Fruit fly (Drosophila melanogaster) whole organism, embryonic: ENCODE results near the gene zuc.

Experiments used
- ATbp ChIP-seq: fragments of 200-800 bp; sonication (Bioruptor generic); optimal IDR thresholded peaks from 2 replicates; lab custom pipeline; 2017; ENCODE audit warnings: missing biosample characterization, mild to moderate bottlenecking, missing genetic modification characterization, missing genetic modification reagents
- CG10274 ChIP-seq: fragments of 200-800 bp; sonication (Bioruptor generic); optimal IDR thresholded peaks from 3 replicates; lab custom pipeline; 2017; ENCODE audit warnings: missing biosample characterization, mild to moderate bottlenecking, missing genetic modification characterization
- CG12236 ChIP-seq: fragments of 200-800 bp; sonication (Bioruptor generic); optimal IDR thresholded peaks from 2 replicates; lab custom pipeline; 2016; ENCODE audit warnings: missing biosample characterization, missing genetic modification characterization
- CG12769 ChIP-seq: fragments of 200-800 bp; sonication (Bioruptor generic); optimal IDR thresholded peaks from 2 replicates; lab custom pipeline; 2019; ENCODE audit warnings: missing biosample characterization, mild to moderate bottlenecking, missing genetic modification characterization, moderate library complexity
- CG17802 ChIP-seq: fragments of 200-800 bp; sonication (Bioruptor generic); optimal IDR thresholded peaks from 2 replicates; lab custom pipeline; 2018; ENCODE audit warnings: missing biosample characterization, mild to moderate bottlenecking, missing genetic modification characterization, moderate library complexity
- CG3163 ChIP-seq: fragments of 200-800 bp; sonication (Bioruptor generic); optimal IDR thresholded peaks from 3 replicates; lab custom pipeline; 2016; ENCODE audit warnings: missing biosample characterization, missing genetic modification characterization
- CG33213 ChIP-seq: fragments of 200-800 bp; sonication (Bioruptor generic); optimal IDR thresholded peaks from 3 replicates; lab custom pipeline; 2016; ENCODE audit warnings: missing biosample characterization, missing genetic modification characterization
- CG34376 ChIP-seq: fragments of 200-800 bp; sonication (Bioruptor generic); optimal IDR thresholded peaks from 2 replicates; lab custom pipeline; 2018; ENCODE audit warnings: missing biosample characterization, mild to moderate bottlenecking, missing genetic modification characterization
- CG5180 ChIP-seq: fragments of 200-800 bp; sonication (Bioruptor generic); optimal IDR thresholded peaks from 3 replicates; lab custom pipeline; 2017; ENCODE audit warnings: missing biosample characterization, missing genetic modification characterization, mild to moderate bottlenecking, moderate library complexity, missing genetic modification reagents
- CG6654 ChIP-seq: fragments of 200-800 bp; sonication (Bioruptor generic); optimal IDR thresholded peaks from 2 replicates; lab custom pipeline; 2017; ENCODE audit warnings: missing biosample characterization, mild to moderate bottlenecking, missing genetic modification characterization
- CG6683 ChIP-seq: fragments of 200-800 bp; sonication (Bioruptor generic); optimal IDR thresholded peaks from 2 replicates; lab custom pipeline; 2017; ENCODE audit warnings: missing biosample characterization, mild to moderate bottlenecking, missing genetic modification characterization, missing genetic modification reagents
- CG6689 ChIP-seq: fragments of 200-800 bp; sonication (Bioruptor generic); IDR thresholded peaks from 2 replicates; pipeline ENCODE4 v1.3.6; 2022; ENCODE audit warnings: missing biosample characterization, missing genetic modification characterization
- CG7745 ChIP-seq: fragments of 200-800 bp; sonication (Bioruptor generic); optimal IDR thresholded peaks from 2 replicates; lab custom pipeline; 2018; ENCODE audit warnings: missing biosample characterization, mild to moderate bottlenecking, missing genetic modification characterization, moderate library complexity
- CG7786 ChIP-seq: fragments of 200-800 bp; sonication (Bioruptor generic); optimal IDR thresholded peaks from 2 replicates; lab custom pipeline; 2016; ENCODE audit warnings: missing biosample characterization, missing genetic modification characterization
- CG7963 ChIP-seq: fragments of 200-800 bp; sonication (Bioruptor generic); IDR thresholded peaks from 3 replicates; pipeline ENCODE4 v1.3.6; 2022; ENCODE audit warnings: missing biosample characterization, missing genetic modification characterization; ENCODE audit not compliant: partially characterized antibody
- CG9932 ChIP-seq: fragments of 200-800 bp; sonication (Bioruptor generic); IDR thresholded peaks from 2 replicates; pipeline ENCODE4 v1.3.6; 2022; ENCODE audit warnings: missing biosample characterization, missing genetic modification characterization
- Chrac-16 ChIP-seq: fragments of 200-800 bp; sonication (Bioruptor generic); optimal IDR thresholded peaks from 3 replicates; lab custom pipeline; 2016; ENCODE audit warnings: missing biosample characterization, missing genetic modification characterization
- CkIIα-i1 ChIP-seq: fragments of 200-800 bp; sonication (Bioruptor generic); IDR thresholded peaks from 2 replicates; pipeline ENCODE4 v1.3.6; 2022; ENCODE audit warnings: missing biosample characterization, missing genetic modification characterization
- Dip3 ChIP-seq: fragments of 200-800 bp; sonication (Bioruptor generic); optimal IDR thresholded peaks from 3 replicates; lab custom pipeline; 2016; ENCODE audit warnings: missing biosample characterization, missing genetic modification characterization
- H15 ChIP-seq: fragments of 200-800 bp; sonication (Bioruptor generic); IDR thresholded peaks from 3 replicates; pipeline ENCODE4 v1.3.6; 2022; ENCODE audit warnings: missing biosample characterization, missing genetic modification characterization
- HLHmδ ChIP-seq: fragments of 200-800 bp; sonication (Bioruptor generic); optimal IDR thresholded peaks from 2 replicates; lab custom pipeline; 2018; ENCODE audit warnings: missing biosample characterization, mild to moderate bottlenecking, missing genetic modification characterization, moderate library complexity
- Nf-YC ChIP-seq: fragments of 200-800 bp; optimal IDR thresholded peaks from 3 replicates; lab custom pipeline; 2019; ENCODE audit warnings: missing biosample characterization, mild to moderate bottlenecking, missing genetic modification characterization, moderate library complexity
- NfI ChIP-seq: fragments of 200-800 bp; sonication (Bioruptor generic); optimal IDR thresholded peaks from 3 replicates; lab custom pipeline; 2018; ENCODE audit warnings: missing biosample characterization, mild to moderate bottlenecking, missing genetic modification characterization, moderate library complexity
- Spps ChIP-seq: fragments of 200-800 bp; sonication (Bioruptor generic); optimal IDR thresholded peaks from 2 replicates; lab custom pipeline; 2018; ENCODE audit warnings: missing biosample characterization, mild to moderate bottlenecking, missing genetic modification characterization
- Sry-δ ChIP-seq: fragments of 200-800 bp; sonication (Bioruptor generic); optimal IDR thresholded peaks from 2 replicates; lab custom pipeline; 2016; ENCODE audit warnings: missing biosample characterization, missing genetic modification characterization
- Ssrp ChIP-seq: fragments of 200-800 bp; sonication (Bioruptor generic); optimal IDR thresholded peaks from 2 replicates; lab custom pipeline; 2018; ENCODE audit warnings: missing biosample characterization, mild to moderate bottlenecking, missing genetic modification characterization, moderate library complexity
- amos ChIP-seq: fragments of 200-800 bp; sonication (Bioruptor generic); IDR thresholded peaks from 2 replicates; pipeline ENCODE4 v1.3.6; 2022; ENCODE audit warnings: missing biosample characterization, missing genetic modification characterization; ENCODE audit not compliant: partially characterized antibody
- aop ChIP-seq: fragments of 200-800 bp; sonication (Bioruptor generic); IDR thresholded peaks from 2 replicates; pipeline ENCODE4 v1.3.6; 2022; ENCODE audit warnings: missing biosample characterization, missing genetic modification characterization
- bcd ChIP-seq: fragments of 200-800 bp; sonication (Bioruptor generic); optimal IDR thresholded peaks from 2 replicates; lab custom pipeline; 2017; ENCODE audit warnings: missing biosample characterization, mild to moderate bottlenecking, missing genetic modification characterization
- fru ChIP-seq: fragments of >200 bp; optimal IDR thresholded peaks from 2 replicates; lab custom pipeline; 2017
- hth ChIP-seq: fragments of >200 bp; optimal IDR thresholded peaks from 2 replicates; lab custom pipeline; 2017; ENCODE audit warnings: inconsistent platforms
- jing ChIP-seq: fragments of 200-800 bp; sonication (Bioruptor generic); optimal IDR thresholded peaks from 2 replicates; lab custom pipeline; 2018; ENCODE audit warnings: missing biosample characterization, mild to moderate bottlenecking, missing genetic modification characterization
- jumu ChIP-seq: fragments of 200-800 bp; sonication (Bioruptor generic); optimal IDR thresholded peaks from 3 replicates; lab custom pipeline; 2016; ENCODE audit warnings: missing biosample characterization, missing genetic modification characterization
- kay ChIP-seq: fragments of 200-800 bp; sonication (Bioruptor generic); optimal IDR thresholded peaks from 2 replicates; lab custom pipeline; 2016; ENCODE audit warnings: missing biosample characterization, missing genetic modification characterization
- lov ChIP-seq, 2 experiments: fragments of 200-800 bp in 1 of 2; fragments of >200 bp in 1 of 2; sonication (Bioruptor generic) in 1 of 2; IDR thresholded peaks in 1 of 2; optimal IDR thresholded peaks in 1 of 2; 2 replicates in 1 of 2; 3 replicates in 1 of 2; pipeline versions ENCODE4 v1.3.6 to Lab custom; 2017 to 2022; ENCODE audit warnings: missing biosample characterization in 1 of 2, missing genetic modification characterization in 1 of 2
- luna ChIP-seq: fragments of 200-800 bp; sonication (Bioruptor generic); optimal IDR thresholded peaks from 2 replicates; lab custom pipeline; 2016; ENCODE audit warnings: missing biosample characterization, missing genetic modification characterization
- mirr ChIP-seq: fragments of 200-800 bp; sonication (Bioruptor generic); optimal IDR thresholded peaks from 3 replicates; lab custom pipeline; 2018; ENCODE audit warnings: missing biosample characterization, mild to moderate bottlenecking, missing genetic modification characterization
- nerfin-1 ChIP-seq: fragments of 200-800 bp; sonication (Bioruptor generic); optimal IDR thresholded peaks from 3 replicates; lab custom pipeline; 2019; ENCODE audit warnings: missing biosample characterization, mild to moderate bottlenecking, missing genetic modification characterization, moderate library complexity
- odd ChIP-seq: fragments of 200-800 bp; sonication (Bioruptor generic); optimal IDR thresholded peaks from 2 replicates; lab custom pipeline; 2017; ENCODE audit warnings: missing biosample characterization, mild to moderate bottlenecking, missing genetic modification characterization
- pho ChIP-seq: fragments of 200-800 bp; sonication (Bioruptor generic); optimal IDR thresholded peaks from 2 replicates; lab custom pipeline; 2016; ENCODE audit warnings: missing biosample characterization, missing genetic modification characterization
- phol ChIP-seq: fragments of 200-800 bp; sonication (Bioruptor generic); optimal IDR thresholded peaks from 3 replicates; lab custom pipeline; 2018; ENCODE audit warnings: missing biosample characterization, mild to moderate bottlenecking, missing genetic modification characterization, moderate library complexity
- prd ChIP-seq, 3 experiments: fragments of >200 bp in 2 of 3; fragments of 200-800 bp in 1 of 3; sonication (Bioruptor generic) in 1 of 3; optimal IDR thresholded peaks in 2 of 3; IDR thresholded peaks in 1 of 3; 2 replicates in 2 of 3; 3 replicates in 1 of 3; pipeline versions ENCODE4 v1.3.6 to Lab custom; 2017 to 2022; ENCODE audit warnings: missing biosample characterization in 1 of 3, missing genetic modification characterization in 1 of 3
- row ChIP-seq: fragments of 200-800 bp; sonication (Bioruptor generic); IDR thresholded peaks from 3 replicates; pipeline ENCODE4 v1.3.6; 2022; ENCODE audit warnings: missing biosample characterization, missing genetic modification characterization
- scrt ChIP-seq: fragments of 200-800 bp; sonication (Bioruptor generic); optimal IDR thresholded peaks from 2 replicates; lab custom pipeline; 2018; ENCODE audit warnings: missing biosample characterization, mild to moderate bottlenecking, missing genetic modification characterization, moderate library complexity
- sim ChIP-seq: fragments of 200-800 bp; sonication (Bioruptor generic); IDR thresholded peaks from 2 replicates; pipeline ENCODE4 v1.3.6; 2022; ENCODE audit warnings: missing biosample characterization, missing genetic modification characterization
- stc ChIP-seq: fragments of 200-800 bp; sonication (Bioruptor generic); IDR thresholded peaks from 2 replicates; pipeline ENCODE4 v1.3.6; 2022; ENCODE audit warnings: missing biosample characterization, missing genetic modification characterization
- tna ChIP-seq: fragments of 200-800 bp; sonication (Bioruptor generic); IDR thresholded peaks from 2 replicates; pipeline ENCODE4 v1.3.6; 2022; ENCODE audit warnings: missing biosample characterization, missing genetic modification characterization; ENCODE audit not compliant: partially characterized antibody

Gene zuc

dm6 chr2L:12010100-12010876 lies 20.6 kb upstream of the zuc start (continued):
- TF ChIP-seq phol (tag; lab: Kevin White, UChicago): no peak
- TF ChIP-seq CG17802 (tag; lab: Kevin White, UChicago): peak; percentile 15
- no peak for TF ChIP-seq prd (optimal IDR thresholded peaks at IDR 0.05; lab: Kevin White, UChicago)
- no peak for TF ChIP-seq prd (GFP tag; IDR thresholded peaks at IDR 0.05; lab: Robert Waterston, UW)
- no peak for TF ChIP-seq amos (GFP tag; lab: Robert Waterston, UW)
- peak; percentile 74 for TF ChIP-seq odd (GFP tag; lab: Kevin White, UChicago)
- TF ChIP-seq Nf-YC: peak; percentile 100
- TF ChIP-seq CG6689: no peak
- TF ChIP-seq nerfin-1 (tag; lab: Kevin White, UChicago): no peak
- TF ChIP-seq CG9932 (GFP tag; lab: Robert Waterston, UW): no peak
- peak; percentile 35 for TF ChIP-seq ATbp (GFP tag; lab: Kevin White, UChicago)
- TF ChIP-seq CG12769 (tag; lab: Kevin White, UChicago): peak; percentile 97
- TF ChIP-seq CG6654: no peak
- TF ChIP-seq aop (GFP tag; lab: Robert Waterston, UW): no peak
- no peak for TF ChIP-seq Chrac-16 (GFP tag; lab: Kevin White, UChicago)
- TF ChIP-seq CG10274 (GFP tag; lab: Kevin White, UChicago): no peak
- TF ChIP-seq luna (GFP tag; lab: Kevin White, UChicago): no peak
- TF ChIP-seq CG34376: peak; percentile 98
- no peak for TF ChIP-seq CG12236 (GFP tag; lab: Kevin White, UChicago)
- no peak for TF ChIP-seq CG33213 (GFP tag; lab: Kevin White, UChicago)
- peak; percentile 43 for TF ChIP-seq CG3163 (GFP tag; lab: Kevin White, UChicago)
- TF ChIP-seq HLHmδ (GFP tag; lab: Kevin White, UChicago): peak; percentile 68
- TF ChIP-seq lov (optimal IDR thresholded peaks at IDR 0.05; lab: Kevin White, UChicago): no peak
- no peak for TF ChIP-seq lov (GFP tag; IDR thresholded peaks at IDR 0.05; lab: Robert Waterston, UW)
- TF ChIP-seq H15 (GFP tag; lab: Robert Waterston, UW): no peak
- TF ChIP-seq stc (GFP tag; lab: Robert Waterston, UW): no peak
- no peak for TF ChIP-seq CG7963
- TF ChIP-seq CG5180: peak; percentile 96
- TF ChIP-seq CG6683 (GFP tag; lab: Kevin White, UChicago): peak; percentile 26
- TF ChIP-seq bcd: peak; percentile 44
- TF ChIP-seq jing (GFP tag; lab: Kevin White, UChicago): no peak
- TF ChIP-seq Ssrp (tag; lab: Kevin White, UChicago): no peak
- no peak for TF ChIP-seq tna (GFP tag; lab: Robert Waterston, UW)
- TF ChIP-seq scrt (GFP tag; lab: Kevin White, UChicago): no peak
- no peak for TF ChIP-seq CkIIα-i1 (GFP tag; lab: Robert Waterston, UW)
- no peak for TF ChIP-seq hth (lab: Kevin White, UChicago)
- no peak for TF ChIP-seq jumu
- no peak for TF ChIP-seq fru (lab: Kevin White, UChicago)
- peak; percentile 39 for TF ChIP-seq pho (GFP tag; lab: Kevin White, UChicago)
- TF ChIP-seq mirr (GFP tag; lab: Kevin White, UChicago): peak; percentile 73
- no peak for TF ChIP-seq sim
- TF ChIP-seq CG7786 (GFP tag; lab: Kevin White, UChicago): no peak
- peak; percentile 20 for TF ChIP-seq kay
- no peak for TF ChIP-seq Sry-δ (GFP tag; lab: Kevin White, UChicago)
- no peak for TF ChIP-seq NfI (GFP tag; lab: Kevin White, UChicago)
- TF ChIP-seq CG7745: no peak
- TF ChIP-seq Spps (tag; lab: Kevin White, UChicago): no peak
- TF ChIP-seq Dip3 (GFP tag; lab: Kevin White, UChicago): no peak
- TF ChIP-seq row (GFP tag; lab: Robert Waterston, UW): no peak
